Worm (Caenorhabditis elegans) whole organism, L3 larva: Measurements from ENCODE around the gene T26A8.4.

ENCODE experiments used
- elt-3 ChIP-seq, 3 experiments: fragments of 150-350 bp in 1 of 3; sonication (generic microtip) in 2 of 3; optimal IDR thresholded peaks; 2 replicates in 2 of 3; 4 replicates in 1 of 3; lab custom pipeline; 2014 to 2017; ENCODE audit warnings: missing biosample characterization in 3 of 3, missing genetic modification characterization in 3 of 3
- fkh-2 ChIP-seq: fragments of 150-350 bp; optimal IDR thresholded peaks from 2 replicates; lab custom pipeline; 2014; ENCODE audit warnings: missing biosample characterization, missing genetic modification reagents, missing genetic modification characterization
- snpc-4 ChIP-seq: fragments of 150-350 bp; optimal IDR thresholded peaks from 2 replicates; lab custom pipeline; 2014; ENCODE audit warnings: missing biosample characterization, missing genetic modification characterization

DNA sequence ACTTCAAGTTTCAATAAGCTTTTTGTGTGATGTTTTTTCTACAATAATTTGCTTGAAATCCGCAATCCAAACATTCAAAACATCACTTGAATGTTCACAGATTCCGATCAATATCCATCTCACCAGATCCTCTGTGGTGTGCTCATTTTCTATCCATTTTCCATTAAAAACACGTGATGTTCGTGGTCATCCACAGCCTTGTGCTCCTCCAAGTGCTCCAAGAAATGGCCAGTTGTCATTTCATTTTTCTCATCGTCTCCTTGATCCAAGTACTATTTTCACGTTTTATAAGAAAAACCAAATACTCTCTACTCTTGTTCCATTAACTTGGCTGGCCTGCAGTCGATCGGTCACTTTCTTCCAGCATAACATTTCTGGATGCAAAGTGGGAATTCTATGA is 43.5 kb upstream of the T26A8.4 start:
- TF ChIP-seq snpc-4 (tag; lab: Kevin White, UChicago) (no peak), elt-3 (tag; optimal IDR thresholded peaks at IDR 0.05; lab: Kevin White, UChicago) (no peak), fkh-2 (tag; lab: Kevin White, UChicago) (no peak)
